Fruit fly (Drosophila melanogaster) whole organism, embryonic: ENCODE data around the gene Sirt4.

Experiments
- Abd-B ChIP-seq: fragments of 200-800 bp; sonication (Bioruptor generic); optimal IDR thresholded peaks from 2 replicates; lab custom pipeline; 2018; ENCODE audit warnings: missing biosample characterization, mild to moderate bottlenecking, missing genetic modification characterization, moderate library complexity
- Ada2b ChIP-seq: fragments of 200-800 bp; sonication (Bioruptor generic); IDR thresholded peaks from 2 replicates; pipeline ENCODE4 v1.3.6; 2022; ENCODE audit warnings: missing biosample characterization, missing genetic modification characterization
- Antp ChIP-seq: fragments of 200-800 bp; sonication (Bioruptor generic); optimal IDR thresholded peaks from 3 replicates; lab custom pipeline; 2016; ENCODE audit warnings: missing biosample characterization, missing genetic modification characterization
- CG10147 ChIP-seq: fragments of 200-800 bp; sonication (Bioruptor generic); optimal IDR thresholded peaks from 2 replicates; lab custom pipeline; 2019; ENCODE audit warnings: missing biosample characterization, mild to moderate bottlenecking, missing genetic modification characterization, moderate library complexity
- CG10654 ChIP-seq: fragments of 200-800 bp; sonication (Bioruptor generic); optimal IDR thresholded peaks from 2 replicates; lab custom pipeline; 2016; ENCODE audit warnings: missing biosample characterization, missing genetic modification characterization
- CG11560 ChIP-seq: fragments of 200-800 bp; sonication (Bioruptor generic); IDR thresholded peaks from 3 replicates; pipeline ENCODE4 v1.3.6; 2022; ENCODE audit warnings: missing biosample characterization, missing genetic modification characterization
- CG11695 ChIP-seq: fragments of 200-800 bp; sonication (Bioruptor generic); IDR thresholded peaks from 3 replicates; pipeline ENCODE4 v1.3.6; 2022; ENCODE audit warnings: missing biosample characterization, missing genetic modification characterization
- CG12299 ChIP-seq: fragments of 200-800 bp; sonication (Bioruptor generic); optimal IDR thresholded peaks from 2 replicates; lab custom pipeline; 2018; ENCODE audit warnings: missing biosample characterization, mild to moderate bottlenecking, missing genetic modification characterization
- CG12744 ChIP-seq: fragments of 200-800 bp; sonication (Bioruptor generic); optimal IDR thresholded peaks from 2 replicates; lab custom pipeline; 2016; ENCODE audit warnings: missing biosample characterization, missing genetic modification characterization
- CG14014 ChIP-seq: fragments of 200-800 bp; sonication (Bioruptor generic); IDR thresholded peaks from 2 replicates; pipeline ENCODE4 v1.3.6; 2022; ENCODE audit warnings: missing biosample characterization, missing genetic modification characterization
- CG14965 ChIP-seq: fragments of 200-800 bp; sonication (Bioruptor generic); optimal IDR thresholded peaks from 2 replicates; lab custom pipeline; 2016; ENCODE audit warnings: missing biosample characterization, missing genetic modification characterization, borderline replicate concordance
- CG17612 ChIP-seq: fragments of 200-800 bp; sonication (Bioruptor generic); IDR thresholded peaks from 2 replicates; pipeline ENCODE4 v1.3.6; 2022; ENCODE audit warnings: missing biosample characterization, missing genetic modification characterization
- CG17829 ChIP-seq: fragments of 200-800 bp; optimal IDR thresholded peaks from 2 replicates; lab custom pipeline; 2019; ENCODE audit warnings: missing biosample characterization, mild to moderate bottlenecking, missing genetic modification characterization, moderate library complexity
- CG18476 ChIP-seq: fragments of 200-800 bp; sonication (Bioruptor generic); optimal IDR thresholded peaks from 2 replicates; lab custom pipeline; 2016; ENCODE audit warnings: missing biosample characterization, mild to moderate bottlenecking, missing genetic modification characterization
- CG18619 ChIP-seq: fragments of 200-800 bp; sonication (Bioruptor generic); optimal IDR thresholded peaks from 3 replicates; lab custom pipeline; 2017; ENCODE audit warnings: missing biosample characterization, mild to moderate bottlenecking, missing genetic modification characterization
- CG2116 ChIP-seq: fragments of 200-800 bp; sonication (Bioruptor generic); optimal IDR thresholded peaks from 3 replicates; lab custom pipeline; 2018; ENCODE audit warnings: missing biosample characterization, mild to moderate bottlenecking, missing genetic modification characterization
- CG2875 ChIP-seq: fragments of 200-800 bp; sonication (Bioruptor generic); optimal IDR thresholded peaks from 2 replicates; lab custom pipeline; 2017; ENCODE audit warnings: missing biosample characterization, mild to moderate bottlenecking, missing genetic modification characterization, missing genetic modification reagents
- CG32767 ChIP-seq: fragments of 200-800 bp; sonication (Bioruptor generic); IDR thresholded peaks from 2 replicates; pipeline ENCODE4 v1.3.6; 2022; ENCODE audit warnings: missing biosample characterization, missing genetic modification characterization
- CG3838 ChIP-seq: fragments of 200-800 bp; sonication (Bioruptor generic); optimal IDR thresholded peaks from 3 replicates; lab custom pipeline; 2016; ENCODE audit warnings: missing biosample characterization, missing genetic modification characterization
- CG6854 ChIP-seq: fragments of 200-800 bp; sonication (Bioruptor generic); optimal IDR thresholded peaks from 3 replicates; lab custom pipeline; 2017; ENCODE audit warnings: missing biosample characterization, mild to moderate bottlenecking, missing genetic modification characterization
- CG7963 ChIP-seq: fragments of 200-800 bp; sonication (Bioruptor generic); IDR thresholded peaks from 3 replicates; pipeline ENCODE4 v1.3.6; 2022; ENCODE audit warnings: missing biosample characterization, missing genetic modification characterization; ENCODE audit not compliant: partially characterized antibody
- CHES-1-like ChIP-seq: fragments of 200-800 bp; sonication (Bioruptor generic); optimal IDR thresholded peaks from 2 replicates; lab custom pipeline; 2016; ENCODE audit warnings: missing biosample characterization, missing genetic modification characterization
- Dad ChIP-seq: fragments of 200-800 bp; sonication (Bioruptor generic); optimal IDR thresholded peaks from 3 replicates; lab custom pipeline; 2016; ENCODE audit warnings: missing biosample characterization, missing genetic modification characterization
- Deaf1 ChIP-seq: fragments of 200-800 bp; optimal IDR thresholded peaks from 3 replicates; lab custom pipeline; 2019; ENCODE audit warnings: missing biosample characterization, mild to moderate bottlenecking, missing genetic modification characterization, moderate library complexity
- Dp ChIP-seq: fragments of 200-800 bp; sonication (Bioruptor generic); optimal IDR thresholded peaks from 2 replicates; lab custom pipeline; 2018; ENCODE audit warnings: missing biosample characterization, mild to moderate bottlenecking, missing genetic modification characterization, moderate library complexity
- E2f2 ChIP-seq: fragments of 200-800 bp; sonication (Bioruptor generic); IDR thresholded peaks from 2 replicates; pipeline ENCODE4 v1.3.6; 2022; ENCODE audit warnings: missing biosample characterization, missing genetic modification characterization
- Ets97D ChIP-seq: fragments of 200-800 bp; sonication (Bioruptor generic); optimal IDR thresholded peaks from 3 replicates; lab custom pipeline; 2016; ENCODE audit warnings: missing biosample characterization, missing genetic modification characterization
- Hmx ChIP-seq: fragments of 200-800 bp; sonication (Bioruptor generic); optimal IDR thresholded peaks from 2 replicates; lab custom pipeline; 2016; ENCODE audit warnings: missing biosample characterization, missing genetic modification characterization
- Kr ChIP-seq: fragments of 200-800 bp; sonication (Bioruptor generic); optimal IDR thresholded peaks from 2 replicates; lab custom pipeline; 2017; ENCODE audit warnings: missing biosample characterization, mild to moderate bottlenecking, missing genetic modification characterization
- MBD-R2 ChIP-seq: fragments of 200-800 bp; sonication (Bioruptor generic); IDR thresholded peaks from 2 replicates; pipeline ENCODE4 v1.3.6; 2022; ENCODE audit warnings: missing biosample characterization, missing genetic modification characterization
- NFAT ChIP-seq: fragments of 200-800 bp; sonication (Bioruptor generic); IDR thresholded peaks from 2 replicates; pipeline ENCODE4 v1.3.6; 2022; ENCODE audit warnings: missing biosample characterization, missing genetic modification characterization
- Nf-YB ChIP-seq: fragments of 200-800 bp; sonication (Bioruptor generic); optimal IDR thresholded peaks from 3 replicates; lab custom pipeline; 2019; ENCODE audit warnings: missing biosample characterization, mild to moderate bottlenecking, missing genetic modification characterization, moderate library complexity
- Pdp1 ChIP-seq, 2 experiments: fragments of 200-800 bp; sonication (Bioruptor generic); optimal IDR thresholded peaks; 3 replicates each; lab custom pipeline; 2016; ENCODE audit warnings: missing biosample characterization in 2 of 2, missing genetic modification characterization in 2 of 2, mild to moderate bottlenecking in 1 of 2, moderate library complexity in 1 of 2
- Tbp ChIP-seq: fragments of >200 bp; optimal IDR thresholded peaks from 2 replicates; lab custom pipeline; 2018; ENCODE audit warnings: missing biosample characterization, missing genetic modification characterization
- ac ChIP-seq: fragments of 200-800 bp; sonication (Bioruptor generic); optimal IDR thresholded peaks from 3 replicates; lab custom pipeline; 2017; ENCODE audit warnings: missing biosample characterization, mild to moderate bottlenecking, missing genetic modification characterization
- ci ChIP-seq: fragments of 200-800 bp; sonication (Bioruptor generic); IDR thresholded peaks from 3 replicates; pipeline ENCODE4 v1.3.6; 2022; ENCODE audit warnings: missing biosample characterization, missing genetic modification characterization
- corto ChIP-seq: fragments of 200-800 bp; sonication (Bioruptor generic); optimal IDR thresholded peaks from 2 replicates; lab custom pipeline; 2016; ENCODE audit warnings: missing biosample characterization, mild to moderate bottlenecking, missing genetic modification characterization, moderate library complexity
- crc ChIP-seq: fragments of 200-800 bp; sonication (Bioruptor generic); optimal IDR thresholded peaks from 2 replicates; lab custom pipeline; 2016; ENCODE audit warnings: missing biosample characterization, missing genetic modification characterization
- emc ChIP-seq: fragments of 200-800 bp; sonication (Bioruptor generic); optimal IDR thresholded peaks from 2 replicates; lab custom pipeline; 2016; ENCODE audit warnings: missing biosample characterization, missing genetic modification characterization
- esg ChIP-seq: fragments of 200-800 bp; sonication (Bioruptor generic); conservative IDR thresholded peaks from 2 replicates; pipeline ENCODE4 v1.3.6; 2022; ENCODE audit warnings: missing biosample characterization, missing genetic modification characterization
- gem ChIP-seq: fragments of 200-800 bp; sonication (Bioruptor generic); optimal IDR thresholded peaks from 2 replicates; lab custom pipeline; 2019; ENCODE audit warnings: missing biosample characterization, mild to moderate bottlenecking, missing genetic modification characterization, moderate library complexity
- gfzf ChIP-seq: fragments of 200-800 bp; sonication (Bioruptor generic); optimal IDR thresholded peaks from 2 replicates; lab custom pipeline; 2016; ENCODE audit warnings: missing biosample characterization, mild to moderate bottlenecking, missing genetic modification characterization, moderate library complexity
- her ChIP-seq: fragments of 200-800 bp; sonication (Bioruptor generic); optimal IDR thresholded peaks from 2 replicates; lab custom pipeline; 2016; ENCODE audit warnings: missing biosample characterization, missing genetic modification characterization
- lilli ChIP-seq: fragments of 200-800 bp; sonication (Bioruptor generic); optimal IDR thresholded peaks from 3 replicates; lab custom pipeline; 2016; ENCODE audit warnings: missing biosample characterization, missing genetic modification characterization
- luna ChIP-seq: fragments of 200-800 bp; sonication (Bioruptor generic); optimal IDR thresholded peaks from 2 replicates; lab custom pipeline; 2016; ENCODE audit warnings: missing biosample characterization, missing genetic modification characterization
- nerfin-1 ChIP-seq: fragments of 200-800 bp; sonication (Bioruptor generic); optimal IDR thresholded peaks from 3 replicates; lab custom pipeline; 2019; ENCODE audit warnings: missing biosample characterization, mild to moderate bottlenecking, missing genetic modification characterization, moderate library complexity
- pho ChIP-seq: fragments of 200-800 bp; sonication (Bioruptor generic); optimal IDR thresholded peaks from 2 replicates; lab custom pipeline; 2016; ENCODE audit warnings: missing biosample characterization, missing genetic modification characterization
- pita ChIP-seq: fragments of 200-800 bp; sonication (Bioruptor generic); optimal IDR thresholded peaks from 2 replicates; lab custom pipeline; 2017; ENCODE audit warnings: missing biosample characterization, mild to moderate bottlenecking, missing genetic modification characterization
- row ChIP-seq: fragments of 200-800 bp; sonication (Bioruptor generic); IDR thresholded peaks from 3 replicates; pipeline ENCODE4 v1.3.6; 2022; ENCODE audit warnings: missing biosample characterization, missing genetic modification characterization
- sc ChIP-seq, 3 experiments: fragments of >200 bp in 2 of 3; fragments of 200-800 bp in 1 of 3; sonication (Bioruptor generic) in 1 of 3; optimal IDR thresholded peaks; 2 replicates in 2 of 3; 3 replicates in 1 of 3; lab custom pipeline; 2017; ENCODE audit warnings: mild to moderate bottlenecking in 1 of 3, missing biosample characterization in 1 of 3, missing genetic modification characterization in 1 of 3, missing genetic modification reagents in 1 of 3
- tio ChIP-seq: fragments of 200-800 bp; sonication (Bioruptor generic); optimal IDR thresholded peaks from 2 replicates; lab custom pipeline; 2017; ENCODE audit warnings: missing biosample characterization, missing genetic modification characterization, inconsistent platforms

The Sirt4 gene

DNA sequence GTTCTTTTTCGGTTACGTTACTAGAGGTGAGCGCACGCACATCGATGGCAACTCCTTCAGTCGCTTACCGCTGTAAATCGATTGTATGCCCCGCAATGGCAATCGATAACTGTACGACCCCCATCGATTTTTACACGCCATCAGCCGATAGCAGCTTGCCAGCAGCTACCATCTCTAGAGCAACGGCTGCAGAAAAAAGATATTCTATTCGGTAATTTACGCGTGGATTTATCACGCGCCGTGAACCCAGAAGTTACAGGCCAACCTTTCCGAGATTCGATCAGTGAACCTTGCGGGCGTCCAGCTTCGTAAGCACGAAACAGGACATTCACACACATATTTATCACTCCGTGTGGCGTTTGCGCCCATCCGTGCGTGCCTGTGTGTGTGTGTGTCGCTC is at the start of gene Sirt4, which contains the start of gene CG4119 (continued):
- TF ChIP-seq CG7963 (GFP tag; lab: Robert Waterston, UW) (peak; percentile 98), pita (GFP tag; lab: Kevin White, UChicago) (no peak), CG32767 (GFP tag; lab: Robert Waterston, UW) (0 out of 2 replicates have a peak, but pooled peaks have one; percentile 21), sc (optimal IDR thresholded peaks at IDR 0.05; lab: Kevin White, UChicago) (no peak), sc (GFP tag; optimal IDR thresholded peaks at IDR 0.05; lab: Kevin White, UChicago) (no peak), CG18476 (no peak), lilli (GFP tag; lab: Kevin White, UChicago) (peak; percentile 47), Ets97D (peak; percentile 72), Antp (peak; percentile 13), CG18619 (GFP tag; lab: Kevin White, UChicago) (no peak), Ada2b (GFP tag; lab: Robert Waterston, UW) (no peak), Dad (GFP tag; lab: Kevin White, UChicago) (peak; percentile 32), tio (GFP tag; lab: Kevin White, UChicago) (no peak), CG14014 (GFP tag; lab: Robert Waterston, UW) (no peak), ci (GFP tag; lab: Robert Waterston, UW) (no peak), CG14965 (no peak), CG17612 (GFP tag; lab: Robert Waterston, UW) (no peak), CG3838 (GFP tag; lab: Kevin White, UChicago) (no peak), MBD-R2 (GFP tag; lab: Robert Waterston, UW) (peak; percentile 96), CG10654 (GFP tag; lab: Kevin White, UChicago) (no peak), luna (GFP tag; lab: Kevin White, UChicago) (no peak), NFAT (GFP tag; lab: Robert Waterston, UW) (0 out of 2 replicates have a peak, but pooled peaks have one; percentile 55), row (GFP tag; lab: Robert Waterston, UW) (peak; percentile 60), CG12299 (no peak), CG2116 (GFP tag; lab: Kevin White, UChicago) (peak; percentile 86), CG17829 (tag; lab: Kevin White, UChicago) (peak; percentile 61), Deaf1 (tag; lab: Kevin White, UChicago) (peak; percentile 27), CG2875 (GFP tag; lab: Kevin White, UChicago) (no peak), ac (GFP tag; lab: Kevin White, UChicago) (no peak), pho (GFP tag; lab: Kevin White, UChicago) (no peak), esg (GFP tag; lab: Robert Waterston, UW) (no peak), CG10147 (GFP tag; lab: Kevin White, UChicago) (no peak), Abd-B (GFP tag; lab: Kevin White, UChicago) (no peak), CG11560 (tag; lab: Robert Waterston, UW) (peak; percentile 66; the same call in 2 of the 3 replicates), emc (GFP tag; lab: Kevin White, UChicago) (no peak), corto (GFP tag; lab: Kevin White, UChicago) (no peak), CG6854 (GFP tag; lab: Kevin White, UChicago) (no peak), crc (GFP tag; lab: Kevin White, UChicago) (no peak), CG12744 (GFP tag; lab: Kevin White, UChicago) (no peak), Kr (GFP tag; lab: Kevin White, UChicago) (no peak), Dp (GFP tag; lab: Kevin White, UChicago) (peak; percentile 52), E2f2 (GFP tag; lab: Robert Waterston, UW) (peak; percentile 54), CHES-1-like (GFP tag; lab: Kevin White, UChicago) (peak; percentile 21), her (peak; percentile 41), Pdp1 (GFP tag; optimal IDR thresholded peaks at IDR 0.05; lab: Kevin White, UChicago) (peak in 1 of 2 experiments; percentile 80), CG11695 (GFP tag; lab: Robert Waterston, UW) (no peak), gem (tag; lab: Kevin White, UChicago) (no peak), gfzf (peak; percentile 29), Nf-YB (no peak), Tbp (GFP tag; lab: Kevin White, UChicago) (no peak), nerfin-1 (tag; lab: Kevin White, UChicago) (peak; percentile 31), Hmx (GFP tag; lab: Kevin White, UChicago) (no peak)
